Worm (Caenorhabditis elegans): ENCODE measurements around the gene nhr-110.

Gene nhr-110

ce11 chrV:1654845-1655244 is 30.6 kb upstream of the nhr-110 start, which contains the start of gene irld-11:
Gene irld-11 (plus strand): TSS chrV:1655145.
- no peak for TF ChIP-seq dpl-1 (GFP tag; optimal IDR thresholded peaks at IDR 0.05)
- no peak for TF ChIP-seq pha-4 (tag; optimal IDR thresholded peaks at IDR 0.05)
- TF ChIP-seq cebp-1 (GFP tag; IDR thresholded peaks at IDR 0.05): no peak
- no peak for TF ChIP-seq cebp-1 (tag; optimal IDR thresholded peaks at IDR 0.05)
- TF ChIP-seq unc-62 (GFP tag; optimal IDR thresholded peaks at IDR 0.05): no peak
- no peak for TF ChIP-seq chd-7 (tag; optimal IDR thresholded peaks at IDR 0.05)
- no peak for TF ChIP-seq hmg-20 (GFP tag; IDR thresholded peaks at IDR 0.05)
- no peak for TF ChIP-seq F39B2.1 (GFP tag; IDR thresholded peaks at IDR 0.05)
- no peak for TF ChIP-seq repo-1 (tag; optimal IDR thresholded peaks at IDR 0.05)
- no peak for TF ChIP-seq nhr-90 (tag; optimal IDR thresholded peaks at IDR 0.05)
- no peak for TF ChIP-seq zim-3 (tag; optimal IDR thresholded peaks at IDR 0.05)
- no peak for TF ChIP-seq bed-1 (GFP tag; IDR thresholded peaks at IDR 0.05)
- no peak for TF ChIP-seq ztf-22 (GFP tag; optimal IDR thresholded peaks at IDR 0.05)
- no peak for TF ChIP-seq lag-1 (GFP tag; IDR thresholded peaks at IDR 0.05)
- no peak for TF ChIP-seq Y53G8AR.9 (GFP tag; conservative IDR thresholded peaks at IDR 0.05)

ce11 chrV:1651045-1651444 is 26.8 kb upstream of the nhr-110 start, which contains the start of gene irld-44:
Gene irld-44 (plus strand): TSS chrV:1651345.
- TF ChIP-seq repo-1 (tag; optimal IDR thresholded peaks at IDR 0.05): no peak
- TF ChIP-seq madf-8 (GFP tag; conservative IDR thresholded peaks at IDR 0.05): no peak
- no peak for TF ChIP-seq athp-1 (tag; optimal IDR thresholded peaks at IDR 0.05)
- no peak for TF ChIP-seq lin-26 (GFP tag; IDR thresholded peaks at IDR 0.05)
- no peak for TF ChIP-seq ceh-40 (GFP tag; IDR thresholded peaks at IDR 0.05)
- TF ChIP-seq ztf-26 (tag; optimal IDR thresholded peaks at IDR 0.05): no peak
- no peak for TF ChIP-seq tbx-9 (tag; optimal IDR thresholded peaks at IDR 0.05; ENCODE audit: borderline replicate concordance)
- TF ChIP-seq gei-17 (GFP tag; optimal IDR thresholded peaks at IDR 0.05): no peak
- no peak for TF ChIP-seq nhr-120 (GFP tag; IDR thresholded peaks at IDR 0.05)
- no peak for TF ChIP-seq dox-1 (GFP tag; IDR thresholded peaks at IDR 0.05)
- TF ChIP-seq somi-1 (GFP tag; optimal IDR thresholded peaks at IDR 0.05): no peak
- no peak for TF ChIP-seq cebp-1 (GFP tag; IDR thresholded peaks at IDR 0.05)
- TF ChIP-seq cebp-1 (tag; optimal IDR thresholded peaks at IDR 0.05): no peak
- TF ChIP-seq egrh-3 (GFP tag; IDR thresholded peaks at IDR 0.05): no peak
- no peak for TF ChIP-seq sea-2 (GFP tag; IDR thresholded peaks at IDR 0.05)
- TF ChIP-seq lag-1 (GFP tag; IDR thresholded peaks at IDR 0.05): no peak
- no peak for TF ChIP-seq ceh-58 (GFP tag; IDR thresholded peaks at IDR 0.05)
- TF ChIP-seq attf-3 (GFP tag; conservative IDR thresholded peaks at IDR 0.05): no peak

- TF ChIP-seq zim-3 (tag; optimal IDR thresholded peaks at IDR 0.05): no peak
- no peak for TF ChIP-seq ceh-40 (GFP tag; IDR thresholded peaks at IDR 0.05)
- no peak for TF ChIP-seq hrde-1 (tag; optimal IDR thresholded peaks at IDR 0.05; ENCODE audit: borderline replicate concordance)
- TF ChIP-seq ztf-6 (GFP tag; IDR thresholded peaks at IDR 0.05): no peak
- TF ChIP-seq unc-130 (GFP tag; optimal IDR thresholded peaks at IDR 0.05): no peak
- TF ChIP-seq athp-1 (tag; optimal IDR thresholded peaks at IDR 0.05): no peak
- no peak for TF ChIP-seq madf-8 (GFP tag; conservative IDR thresholded peaks at IDR 0.05)
- no peak for TF ChIP-seq ztf-3 (GFP tag; optimal IDR thresholded peaks at IDR 0.05)
- TF ChIP-seq T26A5.8 (tag; optimal IDR thresholded peaks at IDR 0.05): no peak
- TF ChIP-seq F55B11.4 (tag; optimal IDR thresholded peaks at IDR 0.05; ENCODE audit: borderline replicate concordance, insufficient read depth): no peak
- no peak for TF ChIP-seq ama-1 (optimal IDR thresholded peaks at IDR 0.05)
- TF ChIP-seq ama-1 (GFP tag; optimal IDR thresholded peaks at IDR 0.05): no peak
- TF ChIP-seq B0336.3 (GFP tag; IDR thresholded peaks at IDR 0.05): no peak
- TF ChIP-seq nhr-90 (tag; optimal IDR thresholded peaks at IDR 0.05): no peak
Observed at ce11 chrV:1648000-1648399, 23.8 kb upstream of the nhr-110 start, which contains the start of gene irld-45. Gene irld-45 (plus strand): TSS chrV:1648300.
